Worm (Caenorhabditis elegans): ENCODE results near the gene lys-8.

Gene lys-8

DNA sequence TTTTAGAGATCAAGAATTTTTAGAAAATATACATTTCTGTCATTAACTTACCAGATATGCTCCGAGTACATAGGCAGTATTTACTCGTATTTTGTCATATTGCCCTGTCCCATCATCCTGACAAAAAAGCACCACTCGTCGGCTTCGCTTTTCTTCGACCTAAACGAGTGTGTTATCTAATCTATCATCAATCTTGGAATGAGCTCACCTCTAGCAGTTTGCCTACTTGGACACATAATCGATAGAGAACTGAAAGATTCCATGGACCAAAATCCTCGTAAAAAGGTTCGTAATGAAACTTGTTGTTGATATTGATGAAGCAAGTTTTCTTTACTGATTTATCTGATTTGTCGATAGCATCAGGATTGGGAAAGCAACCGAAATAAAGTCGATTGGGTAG is 6.9 kb downstream of the lys-8 start:
- TF ChIP-seq daf-12 (tag; optimal IDR thresholded peaks at IDR 0.05) = no peak
- TF ChIP-seq elt-1 (tag; optimal IDR thresholded peaks at IDR 0.05) = peak; percentile 66

DNA sequence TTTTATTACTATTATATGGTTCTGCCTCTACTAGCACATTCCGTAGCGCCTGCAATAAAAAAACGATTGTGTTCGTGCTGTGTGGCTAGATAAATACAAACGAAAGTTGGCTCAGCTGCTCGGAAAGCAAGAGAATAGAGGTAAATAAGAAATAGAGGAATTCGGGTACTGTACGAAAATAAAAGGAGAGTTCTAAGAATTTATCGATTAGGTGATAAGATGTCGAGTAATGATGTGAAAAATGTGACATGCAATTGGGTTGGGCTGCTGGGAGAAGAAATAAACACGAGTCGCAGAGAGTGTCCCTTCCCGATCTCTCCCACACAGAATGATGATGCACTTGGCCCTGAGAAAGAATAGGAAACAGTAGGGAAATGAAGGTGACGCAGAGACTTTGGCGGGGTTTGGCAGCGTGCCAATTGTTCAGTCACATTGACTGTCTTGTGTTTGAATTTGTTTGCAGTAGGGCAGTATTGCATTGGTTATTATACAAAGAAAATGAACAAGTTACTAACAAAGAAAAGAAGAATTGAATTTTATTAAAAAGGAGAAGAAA is 7.5 kb downstream of the lys-8 start, which contains the start of gene cdc-14:
Gene cdc-14, minus strand, starts transcription at position 51 of the 556 bp plus-strand sequence.
- TF ChIP-seq nhr-12 (tag; optimal IDR thresholded peaks at IDR 0.05) = no peak
- TF ChIP-seq ceh-9 (tag; optimal IDR thresholded peaks at IDR 0.05) = no peak
- peak; percentile 54 for TF ChIP-seq nhr-23 (tag; optimal IDR thresholded peaks at IDR 0.05)
- no peak for TF ChIP-seq pqm-1 (tag; optimal IDR thresholded peaks at IDR 0.05)
- TF ChIP-seq R02D3.7 (tag; optimal IDR thresholded peaks at IDR 0.05) = no peak
- TF ChIP-seq nhr-237 (tag; optimal IDR thresholded peaks at IDR 0.05) = no peak
- no peak for TF ChIP-seq zag-1 (tag; optimal IDR thresholded peaks at IDR 0.05)
- TF ChIP-seq nhr-77 (tag; optimal IDR thresholded peaks at IDR 0.05) = no peak
- TF ChIP-seq ceh-82 (tag; optimal IDR thresholded peaks at IDR 0.05) = no peak
- peak; percentile 78 for TF ChIP-seq pha-4 (tag; optimal IDR thresholded peaks at IDR 0.05)
- no peak for TF ChIP-seq aly-2 (tag; optimal IDR thresholded peaks at IDR 0.05)
- no peak for TF ChIP-seq mdl-1 (tag; optimal IDR thresholded peaks at IDR 0.05)
- TF ChIP-seq lin-39 (tag; optimal IDR thresholded peaks at IDR 0.05) = peak; percentile 76
- no peak for TF ChIP-seq nhr-28 (tag; optimal IDR thresholded peaks at IDR 0.05)
- no peak for TF ChIP-seq fkh-10 (GFP tag; optimal IDR thresholded peaks at IDR 0.05)
- no peak for TF ChIP-seq egl-27 (tag; optimal IDR thresholded peaks at IDR 0.05)
- peak; percentile 66 for TF ChIP-seq jun-1 (tag; optimal IDR thresholded peaks at IDR 0.05)
- TF ChIP-seq ceh-16 (tag; optimal IDR thresholded peaks at IDR 0.05) = no peak
- TF ChIP-seq egl-5 (tag; optimal IDR thresholded peaks at IDR 0.05) = peak; percentile 87
- no peak for TF ChIP-seq ztf-4 (tag; optimal IDR thresholded peaks at IDR 0.05)
- TF ChIP-seq unc-62 (GFP tag; optimal IDR thresholded peaks at IDR 0.05) = no peak
- peak; percentile 22 for TF ChIP-seq nhr-43 (tag; optimal IDR thresholded peaks at IDR 0.05; ENCODE audit: poor library complexity, severe bottlenecking)
- no peak for TF ChIP-seq ztf-11 (tag; optimal IDR thresholded peaks at IDR 0.05)
- peak; percentile 59 for TF ChIP-seq nfya-1 (tag; optimal IDR thresholded peaks at IDR 0.05; ENCODE audit: insufficient read depth)
- TF ChIP-seq fos-1 (tag; optimal IDR thresholded peaks at IDR 0.05) = no peak
- TF ChIP-seq eor-1 (tag; optimal IDR thresholded peaks at IDR 0.05) = no peak
- TF ChIP-seq fkh-2 (tag; optimal IDR thresholded peaks at IDR 0.05) = peak; percentile 38
- TF ChIP-seq unc-39 (tag; optimal IDR thresholded peaks at IDR 0.05) = no peak
- TF ChIP-seq nhr-67 (tag; optimal IDR thresholded peaks at IDR 0.05) = no peak
- TF ChIP-seq snpc-4 (tag; optimal IDR thresholded peaks at IDR 0.05) = peak; percentile 84
- TF ChIP-seq sea-2 (GFP tag; optimal IDR thresholded peaks at IDR 0.05) = no peak
- peak; percentile 65 for TF ChIP-seq lin-15B (tag; optimal IDR thresholded peaks at IDR 0.05)
- no peak for TF ChIP-seq daf-12 (tag; optimal IDR thresholded peaks at IDR 0.05)
- peak; percentile 54 for TF ChIP-seq hmg-11 (tag; optimal IDR thresholded peaks at IDR 0.05)
- no peak for TF ChIP-seq nhr-76 (tag; optimal IDR thresholded peaks at IDR 0.05)
- peak; percentile 94 for TF ChIP-seq nhr-25 (tag; optimal IDR thresholded peaks at IDR 0.05)
- TF ChIP-seq lsy-12 (tag; optimal IDR thresholded peaks at IDR 0.05) = no peak
- TF ChIP-seq nhr-11 (tag; optimal IDR thresholded peaks at IDR 0.05) = no peak
- no peak for TF ChIP-seq tbx-2 (tag; optimal IDR thresholded peaks at IDR 0.05)
- no peak for TF ChIP-seq ZK546.5 (tag; optimal IDR thresholded peaks at IDR 0.05)
- peak; percentile 73 for TF ChIP-seq elt-2 (tag; optimal IDR thresholded peaks at IDR 0.05)
- no peak for TF ChIP-seq skn-1 (tag; optimal IDR thresholded peaks at IDR 0.05)
- TF ChIP-seq ceh-28 (tag; optimal IDR thresholded peaks at IDR 0.05) = peak; percentile 43
- TF ChIP-seq ama-1 (optimal IDR thresholded peaks at IDR 0.05) = no peak
- TF ChIP-seq mml-1 (tag; optimal IDR thresholded peaks at IDR 0.05) = no peak
- peak; percentile 53 for TF ChIP-seq elt-1 (tag; optimal IDR thresholded peaks at IDR 0.05)
- no peak for TF ChIP-seq elt-3 (tag; optimal IDR thresholded peaks at IDR 0.05)
